Fruit fly (Drosophila melanogaster) whole organism, prepupa: ENCODE measurements around the gene Tep1.

Source experiments
- CG10669 ChIP-seq: fragments of 200-800 bp; sonication (Bioruptor generic); optimal IDR thresholded peaks from 3 replicates; lab custom pipeline; 2018; ENCODE audit warnings: missing biosample characterization, mild to moderate bottlenecking, missing genetic modification characterization, moderate library complexity
- CG11294 ChIP-seq: fragments of 200-800 bp; sonication (Bioruptor generic); IDR thresholded peaks from 2 replicates; pipeline ENCODE4 v1.3.6; 2022; ENCODE audit warnings: missing biosample characterization, missing genetic modification characterization
- CG11762 ChIP-seq: fragments of 200-800 bp; sonication (Bioruptor generic); optimal IDR thresholded peaks from 3 replicates; lab custom pipeline; 2016; ENCODE audit warnings: missing biosample characterization, missing genetic modification characterization; ENCODE audit not compliant: insufficient read depth
- CG11902 ChIP-seq: fragments of 200-800 bp; sonication (Bioruptor generic); optimal IDR thresholded peaks from 3 replicates; lab custom pipeline; 2016; ENCODE audit warnings: missing biosample characterization, missing genetic modification characterization
- CG15336 ChIP-seq: fragments of 200-800 bp; sonication (Bioruptor generic); IDR thresholded peaks from 2 replicates; pipeline ENCODE4 v1.3.6; 2022; ENCODE audit warnings: missing biosample characterization, missing genetic modification characterization
- CG34406 ChIP-seq: fragments of 200-800 bp; sonication (Bioruptor generic); optimal IDR thresholded peaks from 3 replicates; lab custom pipeline; 2016; ENCODE audit warnings: missing biosample characterization, missing genetic modification characterization
- CG4318 ChIP-seq: fragments of 200-800 bp; sonication (Bioruptor generic); optimal IDR thresholded peaks from 3 replicates; lab custom pipeline; 2017; ENCODE audit warnings: missing biosample characterization, mild to moderate bottlenecking, missing genetic modification characterization
- CG6276 ChIP-seq: fragments of 200-800 bp; sonication (Bioruptor generic); optimal IDR thresholded peaks from 2 replicates; lab custom pipeline; 2017; ENCODE audit warnings: missing biosample characterization, mild to moderate bottlenecking, missing genetic modification characterization
- CG6808 ChIP-seq: fragments of 200-800 bp; sonication (Bioruptor generic); optimal IDR thresholded peaks from 3 replicates; lab custom pipeline; 2017; ENCODE audit warnings: missing biosample characterization, missing genetic modification characterization, mild to moderate bottlenecking, moderate library complexity, missing genetic modification reagents
- CG8119 ChIP-seq: fragments of 200-800 bp; sonication (Bioruptor generic); IDR thresholded peaks from 3 replicates; pipeline ENCODE4 v1.3.6; 2022; ENCODE audit warnings: missing biosample characterization, missing genetic modification characterization
- Eip75B ChIP-seq: fragments of 200-800 bp; sonication (Bioruptor generic); optimal IDR thresholded peaks from 3 replicates; lab custom pipeline; 2016; ENCODE audit warnings: missing biosample characterization, missing genetic modification characterization
- Eip78C ChIP-seq: fragments of 200-800 bp; sonication (Bioruptor generic); peaks from one replicate; lab custom pipeline; 2016; ENCODE audit warnings: missing biosample characterization, missing genetic modification characterization
- Eip93F ChIP-seq: fragments of 200-800 bp; sonication (Bioruptor generic); optimal IDR thresholded peaks from 2 replicates; lab custom pipeline; 2016; ENCODE audit warnings: missing biosample characterization, mild to moderate bottlenecking, missing genetic modification characterization
- Ets96B ChIP-seq: fragments of 200-800 bp; optimal IDR thresholded peaks from 2 replicates; lab custom pipeline; 2019; ENCODE audit warnings: missing biosample characterization, mild to moderate bottlenecking, missing genetic modification characterization, moderate library complexity
- Gug ChIP-seq: fragments of 200-800 bp; sonication (Bioruptor generic); IDR thresholded peaks from 2 replicates; pipeline ENCODE4 v1.3.6; 2022; ENCODE audit warnings: missing biosample characterization, missing genetic modification characterization
- Lpt ChIP-seq: fragments of 200-800 bp; sonication (Bioruptor generic); optimal IDR thresholded peaks from 3 replicates; lab custom pipeline; 2016; ENCODE audit warnings: missing biosample characterization, missing genetic modification characterization
- Met ChIP-seq: fragments of 200-800 bp; sonication (Bioruptor generic); optimal IDR thresholded peaks from 3 replicates; lab custom pipeline; 2016; ENCODE audit warnings: missing biosample characterization, missing genetic modification characterization
- OdsH ChIP-seq: fragments of 200-800 bp; sonication (Bioruptor generic); optimal IDR thresholded peaks from 3 replicates; lab custom pipeline; 2016; ENCODE audit warnings: missing biosample characterization, missing genetic modification characterization
- Smox ChIP-seq: fragments of 200-800 bp; sonication (Bioruptor generic); optimal IDR thresholded peaks from 3 replicates; lab custom pipeline; 2016; ENCODE audit warnings: missing biosample characterization, missing genetic modification characterization
- Sox14 ChIP-seq: fragments of 200-800 bp; sonication (Bioruptor generic); optimal IDR thresholded peaks from 3 replicates; lab custom pipeline; 2016; ENCODE audit warnings: missing biosample characterization, missing genetic modification characterization
- achi ChIP-seq: fragments of 200-800 bp; sonication (Bioruptor generic); optimal IDR thresholded peaks from 3 replicates; lab custom pipeline; 2016; ENCODE audit warnings: missing biosample characterization, missing genetic modification characterization
- dac ChIP-seq: fragments of 200-800 bp; sonication (Bioruptor generic); optimal IDR thresholded peaks from 2 replicates; lab custom pipeline; 2017; ENCODE audit warnings: missing biosample characterization, mild to moderate bottlenecking, missing genetic modification characterization
- dsx ChIP-seq: fragments of 200-800 bp; optimal IDR thresholded peaks from 3 replicates; lab custom pipeline; 2019; ENCODE audit warnings: missing biosample characterization, mild to moderate bottlenecking, missing genetic modification characterization, moderate library complexity; ENCODE audit not compliant: poor library complexity, severe bottlenecking
- eg ChIP-seq: fragments of 200-800 bp; sonication (Bioruptor generic); IDR thresholded peaks from 3 replicates; pipeline ENCODE4 v1.3.6; 2022; ENCODE audit warnings: missing biosample characterization, missing genetic modification characterization
- fd59A ChIP-seq: fragments of 200-800 bp; sonication (Bioruptor generic); optimal IDR thresholded peaks from 2 replicates; lab custom pipeline; 2017; ENCODE audit warnings: missing biosample characterization, mild to moderate bottlenecking, missing genetic modification characterization, missing genetic modification reagents
- fkh ChIP-seq: fragments of 200-800 bp; sonication (Bioruptor generic); optimal IDR thresholded peaks from 3 replicates; lab custom pipeline; 2017; ENCODE audit warnings: missing biosample characterization, mild to moderate bottlenecking, missing genetic modification characterization, moderate library complexity
- salr ChIP-seq, 2 experiments: fragments of 200-800 bp; sonication (Bioruptor generic); optimal IDR thresholded peaks; 3 replicates each; lab custom pipeline; 2016 to 2018; ENCODE audit warnings: missing biosample characterization in 2 of 2, missing genetic modification characterization in 2 of 2, mild to moderate bottlenecking in 1 of 2
- spab ChIP-seq: fragments of 200-800 bp; sonication (Bioruptor generic); optimal IDR thresholded peaks from 2 replicates; lab custom pipeline; 2017; ENCODE audit warnings: missing biosample characterization, mild to moderate bottlenecking, missing genetic modification characterization, missing genetic modification reagents
- svp ChIP-seq: fragments of 200-800 bp; sonication (Bioruptor generic); peaks from one replicate; lab custom pipeline; 2016; ENCODE audit warnings: missing biosample characterization, missing genetic modification characterization
- vri ChIP-seq: fragments of 200-800 bp; sonication (Bioruptor generic); optimal IDR thresholded peaks from 3 replicates; lab custom pipeline; 2016; ENCODE audit warnings: missing biosample characterization, mild to moderate bottlenecking, missing genetic modification characterization

Tep1 gene

DNA sequence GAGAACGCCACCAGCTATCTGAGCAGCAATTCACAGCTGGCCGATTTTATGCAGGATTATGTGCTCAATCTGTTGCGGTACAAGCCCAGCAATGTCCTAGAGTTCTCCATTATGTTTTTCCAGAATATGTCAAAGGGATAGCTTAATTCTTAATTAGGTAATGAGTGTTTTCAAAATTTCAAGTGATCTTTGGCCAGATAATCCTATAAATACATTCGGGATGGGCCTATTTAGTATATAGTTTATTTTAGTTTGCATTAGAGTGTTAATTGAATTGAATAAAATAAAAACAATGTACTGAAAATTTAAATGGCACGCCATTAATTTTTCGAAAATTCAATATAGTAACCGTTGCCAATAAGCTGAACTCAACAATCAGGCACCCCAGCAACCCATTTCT is 39.8 kb downstream of the Tep1 start, which contains the start of gene Tektin-A:
TSS of gene Tektin-A (plus strand) at position 301 of the 400 bp plus-strand sequence.
- TF ChIP-seq CG10669 (no peak), OdsH (GFP tag; lab: Kevin White, UChicago) (no peak), eg (GFP tag; lab: Robert Waterston, UW) (no peak), vri (GFP tag; lab: Kevin White, UChicago) (no peak), Eip78C (GFP tag; lab: Kevin White, UChicago) (no peak), CG11294 (GFP tag; lab: Robert Waterston, UW) (no peak), Ets96B (tag; lab: Kevin White, UChicago) (no peak)
- TF ChIP-seq, all 60 proteins: peak for 0

DNA sequence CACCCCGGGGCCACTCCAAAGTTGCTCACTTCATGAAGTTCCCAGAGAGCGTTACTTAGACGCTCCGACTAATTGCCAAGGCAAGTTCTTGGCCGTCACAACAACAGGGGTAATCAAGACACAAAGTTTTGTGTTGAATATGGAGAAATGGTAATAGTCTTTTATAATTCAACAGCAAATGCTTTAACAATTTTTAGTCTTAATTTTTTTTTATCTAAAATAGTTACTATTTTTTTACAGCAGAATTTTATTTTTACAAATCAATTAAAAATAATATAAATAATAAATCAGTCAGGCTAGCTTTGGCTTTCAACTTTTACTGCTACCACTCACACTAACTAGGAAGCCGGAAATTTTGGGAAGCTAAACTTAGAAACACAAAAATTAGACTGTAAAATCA is 41.3 kb downstream of the Tep1 start, which contains the start of gene CG13243:
TSS of gene CG13243 (plus strand) at position 301 of the 400 bp plus-strand sequence.
- TF ChIP-seq dac (GFP tag; lab: Kevin White, UChicago): no peak
- TF ChIP-seq CG6808 (GFP tag; lab: Kevin White, UChicago): no peak
- TF ChIP-seq CG11762 (GFP tag; lab: Kevin White, UChicago): no peak
- no peak for TF ChIP-seq CG6276 (GFP tag; lab: Kevin White, UChicago)
- no peak for TF ChIP-seq achi (GFP tag; lab: Kevin White, UChicago)
- TF ChIP-seq Ets96B (tag; lab: Kevin White, UChicago): no peak
- no peak for TF ChIP-seq Eip93F (GFP tag; lab: Kevin White, UChicago)
- no peak for TF ChIP-seq Smox (GFP tag; lab: Kevin White, UChicago)
- TF ChIP-seq CG11902 (GFP tag; lab: Kevin White, UChicago): no peak
- no peak for TF ChIP-seq fkh (GFP tag; lab: Kevin White, UChicago)
- no peak for TF ChIP-seq Gug (GFP tag; lab: Robert Waterston, UW)
- no peak for TF ChIP-seq fd59A (GFP tag; lab: Kevin White, UChicago)

DNA sequence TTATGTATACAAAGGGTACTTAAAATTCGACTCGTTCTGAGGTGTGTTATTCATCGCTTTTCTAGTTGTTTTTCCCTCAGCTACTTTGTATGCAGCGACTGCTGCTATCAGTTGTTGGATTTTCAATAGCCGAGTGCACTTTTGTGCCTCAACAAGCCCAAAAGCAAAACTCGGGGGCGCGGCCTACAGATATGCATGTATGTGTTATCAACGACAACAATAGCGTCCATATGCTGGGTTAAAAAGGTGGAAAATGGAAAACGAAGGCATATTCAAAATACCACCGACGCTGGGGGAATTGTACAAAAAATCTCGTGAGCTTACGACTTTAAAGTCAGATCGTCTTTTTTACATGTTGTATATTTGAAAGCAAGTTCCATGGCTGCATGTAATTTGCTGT is 47.0 kb downstream of the Tep1 start:
- TF ChIP-seq achi (GFP tag; lab: Kevin White, UChicago) (no peak), Sox14 (no peak), Eip93F (GFP tag; lab: Kevin White, UChicago) (no peak), CG11294 (GFP tag; lab: Robert Waterston, UW) (no peak), fd59A (GFP tag; lab: Kevin White, UChicago) (no peak), CG8119 (GFP tag; lab: Robert Waterston, UW) (no peak), svp (GFP tag; lab: Kevin White, UChicago) (peak; percentile 91), salr (GFP tag; optimal IDR thresholded peaks at IDR 0.05; lab: Kevin White, UChicago) (no peak), Met (GFP tag; lab: Kevin White, UChicago) (no peak), spab (no peak), CG34406 (GFP tag; lab: Kevin White, UChicago) (no peak), CG6808 (GFP tag; lab: Kevin White, UChicago) (no peak), CG4318 (no peak), CG6276 (GFP tag; lab: Kevin White, UChicago) (peak; percentile 4), Eip75B (GFP tag; lab: Kevin White, UChicago) (no peak), CG15336 (no peak), dsx (GFP tag; lab: Kevin White, UChicago) (peak; percentile 80), Lpt (no peak)
